Worm (Caenorhabditis elegans): Measurements from ENCODE around the gene C44C1.6.

DNA sequence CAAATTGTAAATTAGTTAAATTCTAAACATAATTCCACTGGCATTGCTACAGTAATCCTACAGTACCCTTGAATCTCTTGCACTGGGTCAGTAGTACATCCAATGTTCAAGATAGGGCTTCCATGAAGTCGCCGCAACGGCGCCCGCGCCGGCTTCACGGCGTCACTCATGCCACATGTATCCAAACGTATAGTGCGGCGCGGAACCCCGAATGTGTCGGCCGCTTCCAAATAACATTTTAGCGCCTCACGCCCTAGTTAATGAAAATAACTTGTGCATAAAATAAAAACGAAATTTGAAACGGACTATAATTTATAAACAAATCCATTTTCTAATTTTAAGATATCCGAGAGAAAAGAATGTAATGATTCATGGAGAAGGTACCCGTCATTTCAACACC, 34.1 kb downstream of the C44C1.6 start:
- TF ChIP-seq ceh-82 (tag; optimal IDR thresholded peaks at IDR 0.05) (no peak), unc-62 (GFP tag; optimal IDR thresholded peaks at IDR 0.05) (no peak), fkh-10 (GFP tag; optimal IDR thresholded peaks at IDR 0.05) (no peak), lir-3 (tag; optimal IDR thresholded peaks at IDR 0.05; ENCODE audit: poor library complexity) (no peak), nhr-11 (tag; optimal IDR thresholded peaks at IDR 0.05) (no peak), efl-1 (optimal IDR thresholded peaks at IDR 0.05) (no peak), efl-1 (GFP tag; optimal IDR thresholded peaks at IDR 0.05 in 1 of 2) (no peak), lsy-2 (tag; optimal IDR thresholded peaks at IDR 0.05) (no peak), nhr-90 (tag; optimal IDR thresholded peaks at IDR 0.05; ENCODE audit: poor library complexity) (no peak), nhr-77 (tag; optimal IDR thresholded peaks at IDR 0.05) (no peak), Y116A8C.19 (tag; optimal IDR thresholded peaks at IDR 0.05; ENCODE audit: borderline replicate concordance) (no peak), ces-1 (GFP tag; optimal IDR thresholded peaks at IDR 0.05) (no peak), nhr-20 (tag; optimal IDR thresholded peaks at IDR 0.05) (no peak), lin-15B (tag; optimal IDR thresholded peaks at IDR 0.05) (no peak), zag-1 (tag; optimal IDR thresholded peaks at IDR 0.05) (no peak)
